Fruit fly (Drosophila melanogaster) whole organism, embryonic: ENCODE measurements around the gene Tsr1.
A peak's percentile ranks its signal among the peaks of the same experiment; 100 is the strongest.

ENCODE experiments used
- BtbVII ChIP-seq: fragments of 200-800 bp; sonication (Bioruptor generic); optimal IDR thresholded peaks from 3 replicates; lab custom pipeline; 2017; ENCODE audit warnings: missing biosample characterization, mild to moderate bottlenecking, missing genetic modification characterization
- CG10959 ChIP-seq: fragments of 200-800 bp; sonication (Bioruptor generic); IDR thresholded peaks from 2 replicates; pipeline ENCODE4 v1.3.6; 2022; ENCODE audit warnings: missing biosample characterization, missing genetic modification characterization
- CG11085 ChIP-seq: fragments of 200-800 bp; sonication (Bioruptor generic); IDR thresholded peaks from 2 replicates; pipeline ENCODE4 v1.3.6; 2022; ENCODE audit warnings: missing biosample characterization, missing genetic modification characterization
- CG14441 ChIP-seq: fragments of 200-800 bp; sonication (Bioruptor generic); IDR thresholded peaks from 2 replicates; pipeline ENCODE4 v1.3.6; 2022; ENCODE audit warnings: missing biosample characterization, missing genetic modification characterization
- CG14965 ChIP-seq: fragments of 200-800 bp; sonication (Bioruptor generic); optimal IDR thresholded peaks from 2 replicates; lab custom pipeline; 2016; ENCODE audit warnings: missing biosample characterization, missing genetic modification characterization, borderline replicate concordance
- CG1529 ChIP-seq: fragments of 200-800 bp; sonication (Bioruptor generic); optimal IDR thresholded peaks from 3 replicates; lab custom pipeline; 2018; ENCODE audit warnings: missing biosample characterization, missing genetic modification characterization
- CG17186 ChIP-seq: fragments of 200-800 bp; sonication (Bioruptor generic); optimal IDR thresholded peaks from 3 replicates; lab custom pipeline; 2017; ENCODE audit warnings: missing biosample characterization, missing genetic modification reagents, missing genetic modification characterization
- CG17802 ChIP-seq: fragments of 200-800 bp; sonication (Bioruptor generic); optimal IDR thresholded peaks from 2 replicates; lab custom pipeline; 2018; ENCODE audit warnings: missing biosample characterization, mild to moderate bottlenecking, missing genetic modification characterization, moderate library complexity
- CG18476 ChIP-seq: fragments of 200-800 bp; sonication (Bioruptor generic); optimal IDR thresholded peaks from 2 replicates; lab custom pipeline; 2016; ENCODE audit warnings: missing biosample characterization, mild to moderate bottlenecking, missing genetic modification characterization
- CG32532 ChIP-seq: fragments of 200-800 bp; sonication (Bioruptor generic); IDR thresholded peaks from 2 replicates; pipeline ENCODE4 v1.3.6; 2022; ENCODE audit warnings: missing biosample characterization, missing genetic modification characterization
- CG3407 ChIP-seq: fragments of 200-800 bp; sonication (Bioruptor generic); optimal IDR thresholded peaks from 2 replicates; lab custom pipeline; 2018; ENCODE audit warnings: missing biosample characterization, mild to moderate bottlenecking, missing genetic modification characterization
- CG3726 ChIP-seq: fragments of 200-800 bp; sonication (Bioruptor generic); IDR thresholded peaks from 3 replicates; pipeline ENCODE4, ENCODE4 v1.3.6; 2022; ENCODE audit warnings: missing biosample characterization, missing genetic modification characterization
- CG6765 ChIP-seq: fragments of 200-800 bp; sonication (Bioruptor generic); optimal IDR thresholded peaks from 3 replicates; lab custom pipeline; 2017; ENCODE audit warnings: missing biosample characterization, mild to moderate bottlenecking, missing genetic modification characterization
- CG6813 ChIP-seq: fragments of 200-800 bp; sonication (Bioruptor generic); optimal IDR thresholded peaks from 2 replicates; lab custom pipeline; 2017; ENCODE audit warnings: missing biosample characterization, missing genetic modification characterization, mild to moderate bottlenecking, moderate library complexity, missing genetic modification reagents
- CG7786 ChIP-seq: fragments of 200-800 bp; sonication (Bioruptor generic); optimal IDR thresholded peaks from 2 replicates; lab custom pipeline; 2016; ENCODE audit warnings: missing biosample characterization, missing genetic modification characterization
- CG7963 ChIP-seq: fragments of 200-800 bp; sonication (Bioruptor generic); IDR thresholded peaks from 3 replicates; pipeline ENCODE4 v1.3.6; 2022; ENCODE audit warnings: missing biosample characterization, missing genetic modification characterization; ENCODE audit not compliant: partially characterized antibody
- CG8478 ChIP-seq: fragments of >200 bp; optimal IDR thresholded peaks from 2 replicates; lab custom pipeline; 2018
- CrebB ChIP-seq: fragments of 200-800 bp; sonication (Bioruptor generic); optimal IDR thresholded peaks from 3 replicates; lab custom pipeline; 2018; ENCODE audit warnings: missing biosample characterization, mild to moderate bottlenecking, missing genetic modification characterization
- HLH4C ChIP-seq: fragments of 200-800 bp; sonication (Bioruptor generic); IDR thresholded peaks from 3 replicates; pipeline ENCODE4 v1.3.6; 2022; ENCODE audit warnings: missing biosample characterization, missing genetic modification characterization; ENCODE audit not compliant: partially characterized antibody
- HLH54F ChIP-seq: fragments of 200-800 bp; sonication (Bioruptor generic); optimal IDR thresholded peaks from 3 replicates; lab custom pipeline; 2016; ENCODE audit warnings: missing biosample characterization, missing genetic modification characterization
- HLHmδ ChIP-seq: fragments of 200-800 bp; sonication (Bioruptor generic); optimal IDR thresholded peaks from 2 replicates; lab custom pipeline; 2018; ENCODE audit warnings: missing biosample characterization, mild to moderate bottlenecking, missing genetic modification characterization, moderate library complexity
- Hr39 ChIP-seq: fragments of >200 bp; optimal IDR thresholded peaks from 2 replicates; lab custom pipeline; 2017
- MTF-1 ChIP-seq: fragments of 200-800 bp; sonication (Bioruptor generic); optimal IDR thresholded peaks from 2 replicates; lab custom pipeline; 2018; ENCODE audit warnings: missing biosample characterization, mild to moderate bottlenecking, missing genetic modification characterization, borderline replicate concordance
- Myb ChIP-seq: fragments of 200-800 bp; sonication (Bioruptor generic); optimal IDR thresholded peaks from 2 replicates; lab custom pipeline; 2016; ENCODE audit warnings: missing biosample characterization, missing genetic modification characterization
- Sox100B ChIP-seq: fragments of 200-800 bp; sonication (Bioruptor generic); optimal IDR thresholded peaks from 3 replicates; lab custom pipeline; 2018; ENCODE audit warnings: missing biosample characterization, mild to moderate bottlenecking, missing genetic modification characterization
- al ChIP-seq: fragments of 200-800 bp; sonication (Bioruptor generic); IDR thresholded peaks from 2 replicates; pipeline ENCODE4 v1.3.6; 2022; ENCODE audit warnings: missing biosample characterization, missing genetic modification characterization
- ase ChIP-seq: fragments of 200-800 bp; sonication (Bioruptor generic); IDR thresholded peaks from 3 replicates; pipeline ENCODE4 v1.3.6; 2022; ENCODE audit warnings: missing biosample characterization, missing genetic modification characterization
- ato ChIP-seq: fragments of 200-800 bp; sonication (Bioruptor generic); IDR thresholded peaks from 2 replicates; pipeline ENCODE4 v1.3.6; 2022; ENCODE audit warnings: missing biosample characterization, missing genetic modification characterization; ENCODE audit not compliant: partially characterized antibody
- bab2 ChIP-seq: fragments of 200-800 bp; sonication (Bioruptor generic); optimal IDR thresholded peaks from 2 replicates; lab custom pipeline; 2016; ENCODE audit warnings: missing biosample characterization, missing genetic modification characterization
- chif ChIP-seq, 2 experiments: fragments of 200-800 bp; sonication (Bioruptor generic); optimal IDR thresholded peaks; 3 replicates each; lab custom pipeline; 2016; ENCODE audit warnings: missing biosample characterization in 2 of 2, missing genetic modification characterization in 2 of 2
- dmrt11E ChIP-seq: fragments of 200-800 bp; sonication (Bioruptor generic); optimal IDR thresholded peaks from 3 replicates; lab custom pipeline; 2018; ENCODE audit warnings: missing biosample characterization, mild to moderate bottlenecking, missing genetic modification characterization, moderate library complexity
- en ChIP-seq: fragments of 200-800 bp; sonication (Bioruptor generic); optimal IDR thresholded peaks from 2 replicates; lab custom pipeline; 2016; ENCODE audit warnings: missing biosample characterization, missing genetic modification characterization
- eve ChIP-seq, 2 experiments: fragments of >200 bp; optimal IDR thresholded peaks; 2 replicates each; lab custom pipeline; 2017; ENCODE audit warnings: missing biosample characterization in 2 of 2, missing genetic modification characterization in 2 of 2
- gce ChIP-seq: fragments of 200-800 bp; sonication (Bioruptor generic); IDR thresholded peaks from 3 replicates; pipeline ENCODE4 v1.3.6; 2022; ENCODE audit warnings: missing biosample characterization, missing genetic modification characterization
- gem ChIP-seq: fragments of 200-800 bp; sonication (Bioruptor generic); optimal IDR thresholded peaks from 2 replicates; lab custom pipeline; 2019; ENCODE audit warnings: missing biosample characterization, mild to moderate bottlenecking, missing genetic modification characterization, moderate library complexity
- insv ChIP-seq, 2 experiments: fragments of 200-800 bp; sonication (Bioruptor generic); optimal IDR thresholded peaks; 3 replicates each; lab custom pipeline; 2016 to 2018; ENCODE audit warnings: missing biosample characterization in 2 of 2, missing genetic modification characterization in 2 of 2
- nau ChIP-seq: fragments of 200-800 bp; sonication (Bioruptor generic); optimal IDR thresholded peaks from 3 replicates; lab custom pipeline; 2017; ENCODE audit warnings: missing biosample characterization, mild to moderate bottlenecking, missing genetic modification characterization, missing genetic modification reagents
- pfk ChIP-seq: fragments of 200-800 bp; sonication (Bioruptor generic); optimal IDR thresholded peaks from 2 replicates; lab custom pipeline; 2018; ENCODE audit warnings: missing biosample characterization, mild to moderate bottlenecking, missing genetic modification characterization, moderate library complexity
- pita ChIP-seq: fragments of 200-800 bp; sonication (Bioruptor generic); optimal IDR thresholded peaks from 2 replicates; lab custom pipeline; 2017; ENCODE audit warnings: missing biosample characterization, mild to moderate bottlenecking, missing genetic modification characterization
- row ChIP-seq: fragments of 200-800 bp; sonication (Bioruptor generic); IDR thresholded peaks from 3 replicates; pipeline ENCODE4 v1.3.6; 2022; ENCODE audit warnings: missing biosample characterization, missing genetic modification characterization
- sim ChIP-seq: fragments of 200-800 bp; sonication (Bioruptor generic); IDR thresholded peaks from 2 replicates; pipeline ENCODE4 v1.3.6; 2022; ENCODE audit warnings: missing biosample characterization, missing genetic modification characterization
- sisA ChIP-seq: fragments of 200-800 bp; sonication (Bioruptor generic); IDR thresholded peaks from 2 replicates; pipeline ENCODE4 v1.3.6; 2022; ENCODE audit warnings: missing biosample characterization, missing genetic modification characterization
- sna ChIP-seq: fragments of 200-800 bp; sonication (Bioruptor generic); IDR thresholded peaks from 2 replicates; pipeline ENCODE4 v1.3.6; 2022; ENCODE audit warnings: missing biosample characterization, missing genetic modification characterization; ENCODE audit not compliant: partially characterized antibody
- stc ChIP-seq: fragments of 200-800 bp; sonication (Bioruptor generic); IDR thresholded peaks from 2 replicates; pipeline ENCODE4 v1.3.6; 2022; ENCODE audit warnings: missing biosample characterization, missing genetic modification characterization
- tgo ChIP-seq: fragments of 200-800 bp; sonication (Bioruptor generic); IDR thresholded peaks from 3 replicates; pipeline ENCODE4 v1.3.6; 2022; ENCODE audit warnings: missing biosample characterization, missing genetic modification characterization
- tna ChIP-seq: fragments of 200-800 bp; sonication (Bioruptor generic); IDR thresholded peaks from 2 replicates; pipeline ENCODE4 v1.3.6; 2022; ENCODE audit warnings: missing biosample characterization, missing genetic modification characterization; ENCODE audit not compliant: partially characterized antibody
- toy ChIP-seq: fragments of 200-800 bp; sonication (Bioruptor generic); IDR thresholded peaks from 2 replicates; pipeline ENCODE4 v1.3.6; 2022; ENCODE audit warnings: missing biosample characterization, missing genetic modification characterization
- vvl ChIP-seq: fragments of 200-800 bp; sonication (Bioruptor generic); IDR thresholded peaks from 2 replicates; pipeline ENCODE4 v1.3.6; 2022; ENCODE audit warnings: missing biosample characterization, missing genetic modification characterization
- yki ChIP-seq: fragments of >200 bp; optimal IDR thresholded peaks from 3 replicates; lab custom pipeline; 2018
- zen2 ChIP-seq: fragments of 200-800 bp; sonication (Bioruptor generic); IDR thresholded peaks from 3 replicates; pipeline ENCODE4 v1.3.6; 2022; ENCODE audit warnings: missing biosample characterization, missing genetic modification characterization; ENCODE audit not compliant: partially characterized antibody

Tsr1 gene

dm6 chr3L:21285639-21286338 is 49.2 kb upstream of the Tsr1 start, which contains the start of the genes CG12974 and pzg (continued):
- TF ChIP-seq nau (GFP tag; lab: Kevin White, UChicago) (no peak), tna (GFP tag; lab: Robert Waterston, UW) (no peak; the same call in 1 of the 2 replicates), CG8478 (lab: Kevin White, UChicago) (peak; percentile 94), HLH4C (GFP tag; lab: Robert Waterston, UW) (peak; percentile 83), Hr39 (lab: Kevin White, UChicago) (no peak), tgo (GFP tag; lab: Robert Waterston, UW) (peak; percentile 86), pita (GFP tag; lab: Kevin White, UChicago) (no peak), vvl (GFP tag; lab: Robert Waterston, UW) (peak; percentile 83), al (GFP tag; lab: Robert Waterston, UW) (peak; percentile 80), toy (GFP tag; lab: Robert Waterston, UW) (peak; percentile 53; the same call in 1 of the 2 replicates), CG11085 (GFP tag; lab: Robert Waterston, UW) (peak; percentile 59; the same call in 1 of the 2 replicates), bab2 (GFP tag; lab: Kevin White, UChicago) (peak; percentile 65), zen2 (GFP tag; lab: Robert Waterston, UW) (no peak), yki (peak; percentile 13), pfk (peak; percentile 45), sim (GFP tag; lab: Robert Waterston, UW) (0 out of 2 replicates have a peak, but pooled peaks have one; percentile 44), CG32532 (GFP tag; lab: Robert Waterston, UW) (peak; percentile 76), HLH54F (GFP tag; lab: Kevin White, UChicago) (peak; percentile 85), Sox100B (peak; percentile 59), insv (GFP tag; optimal IDR thresholded peaks at IDR 0.05; lab: Kevin White, UChicago) (peak in 1 of 2 experiments; percentile 42), gce (GFP tag; lab: Robert Waterston, UW) (no peak), ase (GFP tag; lab: Robert Waterston, UW) (peak; percentile 81), sisA (peak; percentile 95), Myb (GFP tag; lab: Kevin White, UChicago) (peak; percentile 70), CG10959 (GFP tag; lab: Robert Waterston, UW) (peak; percentile 88), CG3726 (GFP tag; lab: Robert Waterston, UW) (peak; percentile 61; the same call in 1 of the 3 replicates), CG18476 (peak; percentile 59), BtbVII (peak; percentile 27), HLHmδ (GFP tag; lab: Kevin White, UChicago) (peak; percentile 69), CG17186 (GFP tag; lab: Kevin White, UChicago) (peak; percentile 61), CG7963 (GFP tag; lab: Robert Waterston, UW) (peak; percentile 85), sna (peak; percentile 72), en (GFP tag; lab: Kevin White, UChicago) (peak; percentile 52), chif (GFP tag; optimal IDR thresholded peaks at IDR 0.05; lab: Kevin White, UChicago) (peak; percentile 71 to 84), CG17802 (tag; lab: Kevin White, UChicago) (peak; percentile 79), MTF-1 (peak; percentile 35), ato (GFP tag; lab: Robert Waterston, UW) (peak; percentile 67; the same call in 1 of the 2 replicates), CrebB (tag; lab: Kevin White, UChicago) (peak; percentile 44), eve (GFP tag; optimal IDR thresholded peaks at IDR 0.05; lab: Kevin White, UChicago) (no peak), CG6813 (GFP tag; lab: Kevin White, UChicago) (peak; percentile 38), CG7786 (peak; percentile 67), CG6765 (peak; percentile 65), CG1529 (peak; percentile 46), gem (tag; lab: Kevin White, UChicago) (peak; percentile 96), stc (GFP tag; lab: Robert Waterston, UW) (peak; percentile 62; the same call in 1 of the 2 replicates), row (GFP tag; lab: Robert Waterston, UW) (peak; percentile 88), CG14441 (peak; percentile 70), CG3407 (peak; percentile 59), CG14965 (GFP tag; lab: Kevin White, UChicago) (no peak), dmrt11E (tag; lab: Kevin White, UChicago) (peak; percentile 95)
